Worm (Caenorhabditis elegans) whole organism, late embryonic: Measurements from ENCODE around the gene C44H4.4.

Experiments used
- ceh-22 ChIP-seq: sonication (generic microtip); optimal IDR thresholded peaks from 2 replicates; lab custom pipeline; 2017; ENCODE audit warnings: missing biosample characterization, missing genetic modification characterization
- elt-2 ChIP-seq: sonication (generic microtip); optimal IDR thresholded peaks from 2 replicates; lab custom pipeline; 2016; ENCODE audit warnings: missing genetic modification reagents, missing genetic modification characterization, missing compliant biosample characterization

- TF ChIP-seq ceh-22 (tag; lab: Kevin White, UChicago) (no peak), elt-2 (tag; lab: Kevin White, UChicago) (no peak)
Observed at ce11 chrX:14602676-14603075, 13.8 kb upstream of the C44H4.4 start, which contains the start of gene eor-2.
